Fruit fly (Drosophila melanogaster): Measurements from ENCODE around the gene CG7202.

The CG7202 gene

DNA sequence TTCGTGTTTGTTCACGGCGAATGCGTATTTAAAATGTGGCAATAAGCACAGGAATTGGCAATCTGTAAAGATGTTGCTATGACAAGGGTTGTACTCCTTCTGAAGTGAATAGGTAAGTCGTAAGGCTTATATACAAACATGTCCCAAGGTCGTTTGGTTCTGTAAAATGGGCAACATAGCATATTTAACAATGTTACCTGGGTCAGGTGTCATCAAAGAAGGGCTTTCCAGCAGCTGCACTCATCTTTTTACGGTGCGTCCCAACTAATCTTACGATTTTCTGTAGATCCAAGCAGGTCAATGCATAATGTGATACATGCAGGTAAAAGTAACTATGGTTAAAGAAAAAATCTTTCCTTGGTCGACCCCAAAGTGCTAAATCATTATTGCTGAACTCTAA is 2.1 kb downstream of the CG7202 start, which contains the start of gene Neu2:
Neu2 (minus strand) TSS at position 101 of the 400 bp plus-strand sequence.
- TF ChIP-seq Sin3A (optimal IDR thresholded peaks at IDR 0.05) (no peak), Myc (optimal IDR thresholded peaks at IDR 0.05) (no peak), insv (optimal IDR thresholded peaks at IDR 0.05) (no peak)

DNA sequence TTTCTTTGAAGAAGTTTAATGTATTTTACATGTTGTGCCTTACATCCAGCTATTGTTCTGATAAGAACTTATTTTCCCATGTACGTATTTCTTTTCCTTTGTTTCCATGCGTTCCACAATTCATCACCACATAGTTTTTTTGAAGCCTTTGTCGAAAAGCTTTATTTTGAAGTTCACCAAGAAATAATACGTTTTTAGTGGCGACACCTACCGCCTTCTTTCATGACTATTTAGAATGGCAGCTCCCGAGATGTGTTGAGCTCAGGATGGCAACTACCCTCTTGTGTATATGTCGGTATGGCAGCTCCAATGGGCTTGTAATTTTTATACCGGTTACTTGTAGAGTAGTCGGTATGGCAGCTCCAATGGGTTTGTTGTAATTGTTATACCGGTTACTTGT is 8.7 kb downstream of the CG7202 start:
- TF ChIP-seq psq (optimal IDR thresholded peaks at IDR 0.05) (no peak), ttk (optimal IDR thresholded peaks at IDR 0.05) (no peak), insv (optimal IDR thresholded peaks at IDR 0.05) (no peak), Sin3A (optimal IDR thresholded peaks at IDR 0.05) (no peak), Myc (optimal IDR thresholded peaks at IDR 0.05) (no peak), h (optimal IDR thresholded peaks at IDR 0.05) (no peak)

DNA sequence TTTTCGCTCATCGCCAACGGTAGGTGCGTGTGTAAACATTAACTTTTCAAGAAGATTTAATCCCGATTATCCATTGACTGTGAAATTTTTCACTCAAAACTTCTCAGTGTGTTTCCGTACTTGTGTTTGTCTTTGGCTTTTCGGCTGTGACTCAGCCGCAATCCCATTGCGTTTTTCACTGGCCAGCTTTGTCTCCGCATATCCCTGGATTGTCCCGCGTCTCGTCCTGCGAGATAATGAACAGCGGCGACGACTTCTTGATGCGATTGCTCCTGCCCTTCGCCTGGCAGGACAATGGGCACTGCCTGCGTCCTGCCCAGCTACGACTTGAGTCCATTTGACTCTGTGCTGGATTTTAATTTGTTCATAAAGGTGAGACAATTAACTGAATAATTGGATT is 10.5 kb downstream of the CG7202 start:
- TF ChIP-seq insv (optimal IDR thresholded peaks at IDR 0.05), result no peak
- no peak for TF ChIP-seq h (optimal IDR thresholded peaks at IDR 0.05)

DNA sequence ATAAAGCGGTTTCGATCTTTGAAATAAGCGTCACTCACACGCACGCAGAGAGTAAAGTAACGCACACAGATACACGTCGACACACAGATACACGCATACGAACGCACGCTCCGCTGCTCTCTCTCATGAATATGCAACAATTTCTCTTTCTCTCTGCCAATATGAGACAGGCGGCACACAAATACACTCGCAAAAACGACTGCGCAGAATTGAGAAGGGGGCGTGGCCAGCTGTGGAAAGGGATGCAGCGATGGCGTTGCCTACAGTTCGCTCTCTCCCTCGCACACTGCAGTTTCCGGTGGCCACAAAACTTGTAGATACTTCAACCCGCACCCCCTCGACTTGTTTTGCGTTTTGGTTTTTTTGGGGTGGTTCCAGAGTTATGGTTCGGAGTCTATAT is 12.9 kb downstream of the CG7202 start:
- TF ChIP-seq Myc (optimal IDR thresholded peaks at IDR 0.05) (no peak), psq (optimal IDR thresholded peaks at IDR 0.05) (no peak), ttk (optimal IDR thresholded peaks at IDR 0.05) (no peak), h (optimal IDR thresholded peaks at IDR 0.05) (no peak), Sin3A (optimal IDR thresholded peaks at IDR 0.05) (no peak), insv (optimal IDR thresholded peaks at IDR 0.05) (no peak)

DNA sequence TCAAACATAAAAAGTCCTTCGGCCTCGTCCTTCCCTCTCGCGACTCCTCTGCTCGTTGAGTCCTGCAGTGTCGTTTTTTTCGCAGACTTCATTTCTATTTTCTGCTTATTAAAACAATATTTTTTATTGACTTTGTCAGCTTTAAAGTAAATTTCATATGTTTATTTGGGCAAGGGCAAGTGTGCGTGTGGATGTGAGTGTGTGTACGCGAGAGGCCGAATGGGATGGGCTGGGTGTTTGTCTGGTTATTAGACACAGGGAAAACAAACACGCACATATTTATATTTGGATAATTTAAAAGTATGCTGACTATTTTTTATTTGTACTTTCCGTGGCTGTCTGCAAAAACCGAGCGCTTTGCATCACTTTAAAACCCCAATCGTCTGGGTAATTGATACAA is 14.7 kb downstream of the CG7202 start:
- TF ChIP-seq psq (optimal IDR thresholded peaks at IDR 0.05), result no peak
- TF ChIP-seq Myc (optimal IDR thresholded peaks at IDR 0.05), result no peak
- no peak for TF ChIP-seq insv (optimal IDR thresholded peaks at IDR 0.05)
- TF ChIP-seq h (optimal IDR thresholded peaks at IDR 0.05), result no peak
- no peak for TF ChIP-seq Sin3A (optimal IDR thresholded peaks at IDR 0.05)
- TF ChIP-seq ttk (optimal IDR thresholded peaks at IDR 0.05), result no peak

DNA sequence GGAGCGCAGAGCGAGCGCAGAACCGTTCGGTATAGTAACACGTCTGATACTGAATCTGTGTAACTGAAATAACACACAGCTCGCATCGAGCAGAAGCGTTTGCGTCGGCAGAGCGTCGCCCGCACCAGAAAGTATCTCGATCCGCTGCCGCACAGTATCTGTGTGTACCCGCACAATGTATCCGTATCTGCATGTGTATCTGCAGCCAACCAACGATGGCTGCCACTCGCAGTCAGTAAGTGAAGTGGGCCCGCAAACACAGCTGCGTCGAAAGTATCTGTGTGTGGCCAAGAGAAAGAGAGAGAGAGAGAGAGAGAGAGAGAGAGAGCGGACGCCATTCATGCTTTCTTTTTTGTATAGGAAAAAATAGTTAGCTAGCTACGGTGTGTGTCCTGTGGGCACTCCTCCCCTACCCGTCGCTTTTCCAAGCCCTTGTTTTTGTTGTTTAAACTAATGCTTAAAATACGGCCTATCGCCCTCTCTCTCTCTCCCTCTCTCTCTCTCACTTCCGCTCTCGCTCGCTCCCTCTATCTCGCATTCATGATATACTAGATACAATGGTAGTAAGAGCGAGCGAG is 16.1 kb downstream of the CG7202 start, which contains the start of gene croc:
croc (minus strand) TSS at position 51 of the 578 bp plus-strand sequence.
- TF ChIP-seq h (optimal IDR thresholded peaks at IDR 0.05) (no peak), Sin3A (optimal IDR thresholded peaks at IDR 0.05) (no peak), psq (optimal IDR thresholded peaks at IDR 0.05) (no peak), Myc (optimal IDR thresholded peaks at IDR 0.05) (no peak)

DNA sequence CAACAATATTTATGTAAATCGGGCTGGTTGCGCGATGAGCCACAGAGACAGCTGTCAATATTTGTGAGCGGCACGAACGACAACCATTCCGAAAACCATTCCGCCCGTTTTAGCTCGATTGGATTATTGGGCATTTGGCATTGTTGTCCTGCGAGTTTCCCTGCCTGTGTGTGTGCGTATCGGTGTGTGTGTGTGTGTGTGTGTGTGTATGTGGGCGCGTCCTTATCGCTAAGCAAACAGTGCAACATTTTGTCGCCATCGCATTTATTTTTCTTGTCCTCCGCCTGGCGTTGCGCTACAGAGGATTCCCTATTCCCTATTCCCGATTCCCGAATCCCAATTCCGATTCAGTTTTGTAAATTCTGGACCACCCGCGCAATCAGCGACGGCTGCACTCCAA is 20.7 kb downstream of the CG7202 start:
- TF ChIP-seq h (optimal IDR thresholded peaks at IDR 0.05) (no peak), ttk (optimal IDR thresholded peaks at IDR 0.05) (no peak), Sin3A (optimal IDR thresholded peaks at IDR 0.05) (no peak)

DNA sequence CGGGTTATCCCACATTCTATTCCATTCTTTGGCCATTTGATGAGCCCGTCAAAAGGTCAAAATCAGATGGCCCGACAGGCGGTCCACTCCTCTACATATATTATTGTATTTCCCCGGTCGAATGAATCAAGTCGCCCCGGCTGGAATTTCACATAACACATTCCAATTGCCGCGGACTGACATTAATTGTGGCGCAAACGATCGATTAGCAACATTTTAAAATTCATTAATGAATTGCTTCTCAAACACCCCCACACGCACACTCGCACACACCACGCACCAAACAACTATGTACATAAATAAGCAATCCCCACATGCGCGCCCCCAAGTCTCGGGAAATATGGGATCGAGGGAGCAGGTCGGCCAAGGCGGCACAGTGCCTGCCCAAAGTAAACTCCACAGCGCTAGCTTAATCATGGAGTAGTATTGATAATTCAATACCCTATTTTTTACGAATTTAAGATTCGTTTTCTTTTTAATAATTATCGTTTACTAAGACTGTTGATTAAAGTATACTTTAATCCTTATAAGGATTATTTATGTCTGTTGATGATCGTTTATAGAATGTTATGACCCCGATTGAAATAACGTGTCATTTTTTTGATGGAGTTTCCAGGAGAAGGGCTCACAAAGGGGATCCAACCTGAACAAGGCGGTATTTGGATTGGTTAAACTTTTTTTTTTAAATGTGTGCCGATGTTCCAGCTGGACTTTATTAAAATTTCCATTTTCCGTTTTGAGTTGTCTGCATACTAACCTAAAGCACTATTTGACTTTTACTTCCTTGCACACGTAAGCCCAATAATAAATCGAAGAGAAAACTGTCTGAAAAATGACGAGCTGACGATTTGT is 27.1 kb downstream of the CG7202 start:
- TF ChIP-seq Sin3A (optimal IDR thresholded peaks at IDR 0.05), result no peak
- no peak for TF ChIP-seq h (optimal IDR thresholded peaks at IDR 0.05)
- no peak for TF ChIP-seq ttk (optimal IDR thresholded peaks at IDR 0.05)
- no peak for TF ChIP-seq insv (optimal IDR thresholded peaks at IDR 0.05)
- no peak for TF ChIP-seq psq (optimal IDR thresholded peaks at IDR 0.05)
- no peak for TF ChIP-seq Myc (optimal IDR thresholded peaks at IDR 0.05)

DNA sequence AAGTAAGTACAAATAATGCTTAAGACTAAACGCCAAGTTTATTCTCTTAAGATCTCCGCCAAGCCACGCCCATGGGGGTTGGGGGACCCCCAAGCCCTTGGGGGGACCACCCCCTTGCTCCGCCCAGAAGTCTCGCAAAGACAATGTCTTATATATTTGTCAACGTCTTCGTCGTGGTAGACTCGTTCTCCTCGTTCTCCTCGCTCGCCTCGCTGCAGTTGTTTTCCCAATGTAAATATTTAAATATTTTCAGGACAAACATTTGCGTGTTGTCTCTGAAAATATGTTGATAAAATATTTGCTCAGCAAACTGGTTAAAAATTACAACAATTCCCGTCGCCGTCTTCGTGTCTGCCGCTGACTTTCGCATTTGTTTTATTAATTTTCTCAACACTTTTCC is 28.3 kb downstream of the CG7202 start:
- TF ChIP-seq Sin3A (optimal IDR thresholded peaks at IDR 0.05) (no peak), Myc (optimal IDR thresholded peaks at IDR 0.05) (no peak), psq (optimal IDR thresholded peaks at IDR 0.05) (no peak), ttk (optimal IDR thresholded peaks at IDR 0.05) (no peak), insv (optimal IDR thresholded peaks at IDR 0.05) (no peak), h (optimal IDR thresholded peaks at IDR 0.05) (no peak)

DNA sequence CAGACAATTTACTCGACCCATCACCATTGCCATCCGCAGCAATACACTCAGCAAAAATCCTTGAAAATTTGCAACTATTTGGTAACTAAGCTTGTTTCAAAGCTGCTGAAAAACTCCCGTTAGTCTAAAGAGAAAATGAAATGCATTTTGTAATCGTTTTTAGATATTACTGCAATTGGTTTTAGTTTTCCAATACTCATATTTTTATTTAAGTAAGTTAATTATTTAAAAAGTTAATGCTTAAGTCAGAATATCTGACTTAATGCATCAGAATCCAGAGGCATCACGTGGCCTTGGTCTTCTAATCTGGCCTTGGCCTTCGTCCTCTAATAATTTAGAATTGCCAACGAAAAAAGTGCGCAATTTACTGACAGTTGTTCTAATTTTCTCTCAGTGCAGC is 29.7 kb downstream of the CG7202 start:
- no peak for TF ChIP-seq Myc (optimal IDR thresholded peaks at IDR 0.05)
- no peak for TF ChIP-seq Sin3A (optimal IDR thresholded peaks at IDR 0.05)
- TF ChIP-seq psq (optimal IDR thresholded peaks at IDR 0.05), result no peak
- TF ChIP-seq ttk (optimal IDR thresholded peaks at IDR 0.05), result no peak
- no peak for TF ChIP-seq insv (optimal IDR thresholded peaks at IDR 0.05)
- TF ChIP-seq h (optimal IDR thresholded peaks at IDR 0.05), result no peak

DNA sequence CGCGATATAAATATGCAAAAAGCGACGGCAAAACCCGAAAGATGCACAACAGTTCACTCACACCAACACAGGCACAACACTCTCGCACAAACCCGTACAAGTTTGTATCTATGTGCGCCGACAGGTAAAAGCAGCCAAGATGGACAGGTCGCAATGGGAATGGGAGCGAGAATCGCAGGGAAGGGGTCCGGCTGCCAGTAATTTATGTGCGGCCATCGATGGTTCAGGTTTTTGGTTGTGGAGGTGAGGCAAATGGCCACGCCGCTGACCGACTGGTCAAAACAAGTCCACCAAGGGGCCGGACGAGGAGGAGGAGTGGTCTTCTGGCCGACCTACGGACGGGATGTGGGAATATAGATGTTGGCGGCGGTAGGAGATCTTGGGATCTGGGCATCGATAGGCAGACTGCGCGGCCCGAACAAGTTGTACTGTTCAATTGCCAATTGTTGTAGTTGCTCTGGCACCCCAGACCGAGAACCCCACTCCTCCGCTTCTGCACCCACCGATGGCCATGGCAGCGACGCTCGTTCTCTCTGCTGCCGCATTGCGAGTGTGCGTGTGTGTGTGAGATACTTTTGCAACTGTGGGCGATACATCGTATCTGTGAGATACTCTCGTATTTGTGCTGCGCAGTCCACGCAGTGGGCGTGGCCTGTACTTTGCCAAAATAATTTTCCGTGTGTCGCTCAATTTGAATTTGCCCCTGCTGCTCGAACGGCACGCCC is 32.3 kb downstream of the CG7202 start:
- TF ChIP-seq psq (optimal IDR thresholded peaks at IDR 0.05) (no peak), insv (optimal IDR thresholded peaks at IDR 0.05) (no peak), ttk (optimal IDR thresholded peaks at IDR 0.05) (no peak), Myc (optimal IDR thresholded peaks at IDR 0.05) (no peak), h (optimal IDR thresholded peaks at IDR 0.05) (no peak), Sin3A (optimal IDR thresholded peaks at IDR 0.05) (no peak)

DNA sequence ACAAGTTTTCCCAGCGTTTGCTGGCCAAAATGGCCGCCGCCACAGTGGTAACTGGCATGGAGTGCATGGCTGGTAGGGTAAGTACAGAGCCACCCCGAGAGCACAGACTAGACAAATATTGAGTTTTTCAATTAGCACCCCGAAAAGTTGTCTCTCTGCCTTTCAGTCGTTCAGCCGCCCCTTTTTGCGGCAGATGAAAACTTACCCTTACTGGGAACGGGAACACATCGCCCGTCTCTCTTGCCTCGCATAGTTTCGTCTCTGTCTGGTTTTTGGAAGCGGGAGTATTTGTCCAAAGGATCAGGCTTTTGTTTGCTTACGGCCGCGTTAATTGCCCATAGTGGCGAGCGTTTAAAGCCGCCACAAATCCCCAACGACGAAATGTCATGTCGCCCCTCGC is 33.8 kb downstream of the CG7202 start:
- TF ChIP-seq psq (optimal IDR thresholded peaks at IDR 0.05) (no peak), Myc (optimal IDR thresholded peaks at IDR 0.05) (no peak)

DNA sequence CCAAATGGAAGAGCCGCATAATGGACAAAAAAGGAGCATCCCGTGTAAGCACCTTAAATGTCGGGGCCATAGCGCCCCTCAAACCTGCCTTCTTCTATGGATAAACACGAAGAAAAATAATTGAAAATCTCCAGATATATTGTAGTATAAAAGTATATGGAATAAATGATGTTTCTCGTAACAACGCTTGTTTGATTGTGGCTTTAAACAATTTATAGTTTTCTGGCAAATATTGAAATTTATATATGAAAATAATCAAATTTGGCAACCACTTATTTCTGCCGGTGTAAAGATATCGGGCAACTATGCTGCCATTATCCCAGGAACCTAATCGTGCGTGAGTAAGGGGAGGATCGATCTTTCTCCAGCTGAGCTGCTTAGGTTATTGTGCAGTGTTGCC is 37.4 kb downstream of the CG7202 start:
- TF ChIP-seq Sin3A (optimal IDR thresholded peaks at IDR 0.05) (no peak), h (optimal IDR thresholded peaks at IDR 0.05) (no peak), insv (optimal IDR thresholded peaks at IDR 0.05) (no peak), Myc (optimal IDR thresholded peaks at IDR 0.05) (no peak), ttk (optimal IDR thresholded peaks at IDR 0.05) (no peak), psq (optimal IDR thresholded peaks at IDR 0.05) (no peak)

Data from Kc167 (cell line).